Fruit fly (Drosophila melanogaster) Kc167 (cell line): ENCODE data around the gene CG4477.

Source experiments
- Myc ChIP-seq: fragments of >200 bp; optimal IDR thresholded peaks from 2 replicates; lab custom pipeline; 2017; ENCODE audit warnings: missing external identifiers
- Sin3A ChIP-seq: fragments of >200 bp; optimal IDR thresholded peaks from 2 replicates; lab custom pipeline; 2018; ENCODE audit warnings: missing external identifiers
- h ChIP-seq: fragments of >200 bp; optimal IDR thresholded peaks from 3 replicates; lab custom pipeline; 2018; ENCODE audit warnings: missing external identifiers
- insv ChIP-seq: fragments of >200 bp; optimal IDR thresholded peaks from 3 replicates; lab custom pipeline; 2018; ENCODE audit warnings: missing external identifiers
- psq ChIP-seq: fragments of >200 bp; optimal IDR thresholded peaks from 2 replicates; lab custom pipeline; 2017; ENCODE audit warnings: missing external identifiers
- ttk ChIP-seq: sonication (Bioruptor generic); optimal IDR thresholded peaks from 2 replicates; lab custom pipeline; 2017; ENCODE audit warnings: missing external identifiers

- TF ChIP-seq ttk (lab: Kevin White, UChicago) = no peak
- no peak for TF ChIP-seq h (lab: Kevin White, UChicago)
- TF ChIP-seq psq (lab: Kevin White, UChicago) = no peak
- TF ChIP-seq Sin3A (lab: Kevin White, UChicago) = no peak
- no peak for TF ChIP-seq Myc
- TF ChIP-seq insv (lab: Kevin White, UChicago) = no peak
Measured at dm6 chr3L:9211302-9211930, 38.6 kb upstream of the CG4477 start, which contains the start of gene CG4476.
